Fruit fly (Drosophila melanogaster): ENCODE data around the gene per.

dm6 chrX:2652124-2652923 lies 33.1 kb upstream of the per start:
- TF ChIP-seq rgr (GFP tag; optimal IDR thresholded peaks at IDR 0.05) (no peak), psq (GFP tag; optimal IDR thresholded peaks at IDR 0.05) (peak; percentile 25), pan (optimal IDR thresholded peaks at IDR 0.05) (no peak), Abd-B (GFP tag; optimal IDR thresholded peaks at IDR 0.05) (no peak), fru (GFP tag; optimal IDR thresholded peaks at IDR 0.05) (no peak), foxo (GFP tag; optimal IDR thresholded peaks at IDR 0.05) (no peak), OdsH (GFP tag; optimal IDR thresholded peaks at IDR 0.05) (no peak), GATAd (GFP tag; optimal IDR thresholded peaks at IDR 0.05) (no peak), dl (GFP tag; optimal IDR thresholded peaks at IDR 0.05; ENCODE audit: insufficient read depth in 1 of 2, partially characterized antibody in 2 of 2) (peak in 1 of 2 experiments; percentile 66), usp (GFP tag; optimal IDR thresholded peaks at IDR 0.05) (no peak), Dfd (GFP tag; optimal IDR thresholded peaks at IDR 0.05) (no peak), sv (GFP tag; optimal IDR thresholded peaks at IDR 0.05) (no peak)

All from whole organism, wandering third instar larva.